Worm (Caenorhabditis elegans) whole organism, young adult: ENCODE results near the gene brap-2.

Experiments
- hmg-20 ChIP-seq: fragments of 200-800 bp; sonication (Bioruptor generic); IDR thresholded peaks from 2 replicates; pipeline ENCODE4 v1.3.6; 2022; ENCODE audit warnings: missing genetic modification reagents, missing genetic modification characterization, missing compliant biosample characterization
- lin-40 ChIP-seq: sonication (generic microtip); optimal IDR thresholded peaks from 2 replicates; lab custom pipeline; 2016; ENCODE audit warnings: missing genetic modification characterization, mild to moderate bottlenecking, missing compliant biosample characterization, missing genotype, missing genetic modification reagents
- madf-6 ChIP-seq: fragments of 200-800 bp; sonication (Bioruptor generic); IDR thresholded peaks from 2 replicates; pipeline ENCODE4 v1.3.6; 2022; ENCODE audit warnings: missing genetic modification reagents, missing genetic modification characterization, missing compliant biosample characterization
- nfya-1 ChIP-seq: sonication (generic microtip); optimal IDR thresholded peaks from 2 replicates; lab custom pipeline; 2017; ENCODE audit warnings: antibody characterized with exemption, missing compliant biosample characterization, missing genetic modification characterization, borderline replicate concordance; ENCODE audit not compliant: insufficient read depth
- unc-62 ChIP-seq: fragments of 150-350 bp; optimal IDR thresholded peaks from 2 replicates; lab custom pipeline; 2014; ENCODE audit warnings: missing biosample characterization, missing genetic modification reagents, missing genetic modification characterization
- ztf-3 ChIP-seq: fragments of 200-800 bp; sonication (Bioruptor generic); optimal IDR thresholded peaks from 2 replicates; lab custom pipeline; 2018; ENCODE audit warnings: mild to moderate bottlenecking, missing genetic modification characterization, missing compliant biosample characterization

ce11 chrII:5398779-5399178 lies 5.8 kb upstream of the brap-2 start, which contains the start of gene fbxl-3:
- no peak for TF ChIP-seq lin-40 (tag; lab: Kevin White, UChicago)
- TF ChIP-seq madf-6 (GFP tag; lab: Robert Waterston, UW), result no peak
- TF ChIP-seq ztf-3 (GFP tag; lab: Kevin White, UChicago), result no peak
- TF ChIP-seq nfya-1 (tag; lab: Kevin White, UChicago), result no peak
- no peak for TF ChIP-seq hmg-20 (GFP tag; lab: Robert Waterston, UW)
- TF ChIP-seq unc-62, result no peak
